Worm (Caenorhabditis elegans): ENCODE data around the gene C50D2.10.
"Not testable (repeated sequence)": the region's sequence is repeated elsewhere in the genome, so short reads cannot be mapped to it uniquely, and the experiment has no call there.

The C50D2.10 gene

ce11 chrII:98894-99293 is at the start of gene C50D2.10:
Gene C50D2.10 (plus strand): TSS chrII:99138.
- not testable (repeated sequence) for TF ChIP-seq nfya-1, hlh-15, syd-9 (tag; optimal IDR thresholded peaks at IDR 0.05)

ce11 chrII:50862-51261 is 48.1 kb upstream of the C50D2.10 start:
- TF ChIP-seq ttx-3 (tag; optimal IDR thresholded peaks at IDR 0.05) (no peak), ceh-31 (tag; optimal IDR thresholded peaks at IDR 0.05) (no peak), elt-2 (tag; optimal IDR thresholded peaks at IDR 0.05) (peak; percentile 4), hlh-13 (GFP tag; optimal IDR thresholded peaks at IDR 0.05) (no peak), ceh-9 (tag; optimal IDR thresholded peaks at IDR 0.05) (no peak)

- TF ChIP-seq elt-4 (tag; optimal IDR thresholded peaks at IDR 0.05) (no peak), gmeb-2 (tag; optimal IDR thresholded peaks at IDR 0.05) (no peak), dmd-4 (tag; optimal IDR thresholded peaks at IDR 0.05; ENCODE audit: borderline replicate concordance) (no peak), rnt-1 (tag; optimal IDR thresholded peaks at IDR 0.05) (no peak), hlh-8 (tag; optimal IDR thresholded peaks at IDR 0.05) (no peak)
Observed at ce11 chrII:51352-51751, 47.6 kb upstream of the C50D2.10 start, which contains the start of gene sptl-1. Gene sptl-1 (plus strand): TSS chrII:51652.

- peak; percentile 25 for TF ChIP-seq hlh-30 (tag; optimal IDR thresholded peaks at IDR 0.05; ENCODE audit: insufficient read depth)
- no peak for TF ChIP-seq pag-3 (tag; optimal IDR thresholded peaks at IDR 0.05; ENCODE audit: borderline replicate concordance)
- TF ChIP-seq ceh-6 (GFP tag; optimal IDR thresholded peaks at IDR 0.05) = no peak
- no peak for TF ChIP-seq ceh-34 (tag; optimal IDR thresholded peaks at IDR 0.05)
Observed at ce11 chrII:55204-55603, 43.7 kb upstream of the C50D2.10 start, which contains the start of gene tre-5. Gene tre-5 (minus strand): TSS chrII:55304.

- TF ChIP-seq madf-2 (tag; optimal IDR thresholded peaks at IDR 0.05) = no peak
- TF ChIP-seq nhr-11 (tag; optimal IDR thresholded peaks at IDR 0.05) = no peak
- TF ChIP-seq Y22D7AL.16 (tag; optimal IDR thresholded peaks at IDR 0.05) = no peak
- no peak for TF ChIP-seq syd-9 (tag; optimal IDR thresholded peaks at IDR 0.05)
- TF ChIP-seq ceh-48 (tag; optimal IDR thresholded peaks at IDR 0.05) = no peak
- TF ChIP-seq unc-42 (tag; optimal IDR thresholded peaks at IDR 0.05) = no peak
- TF ChIP-seq lim-6 (tag; optimal IDR thresholded peaks at IDR 0.05) = no peak
- no peak for TF ChIP-seq dmd-4 (tag; optimal IDR thresholded peaks at IDR 0.05; ENCODE audit: borderline replicate concordance)
- no peak for TF ChIP-seq ceh-14 (tag; optimal IDR thresholded peaks at IDR 0.05)
- TF ChIP-seq ceh-31 (tag; optimal IDR thresholded peaks at IDR 0.05) = no peak
- TF ChIP-seq ceh-19 (GFP tag; optimal IDR thresholded peaks at IDR 0.05) = no peak
- no peak for TF ChIP-seq F13H6.1 (tag; optimal IDR thresholded peaks at IDR 0.05)
- no peak for TF ChIP-seq gmeb-2 (tag; optimal IDR thresholded peaks at IDR 0.05)
- TF ChIP-seq rnt-1 (tag; optimal IDR thresholded peaks at IDR 0.05) = no peak
- TF ChIP-seq unc-3 (GFP tag; conservative IDR thresholded peaks at IDR 0.05) = no peak
- TF ChIP-seq unc-3 (tag; optimal IDR thresholded peaks at IDR 0.05) = no peak
- no peak for TF ChIP-seq nfya-1 (tag; optimal IDR thresholded peaks at IDR 0.05)
- TF ChIP-seq K02D7.2 (tag; optimal IDR thresholded peaks at IDR 0.05) = no peak
Observed at ce11 chrII:57370-57769, 41.6 kb upstream of the C50D2.10 start, which contains the start of gene ascc-1. Gene ascc-1 (plus strand): TSS chrII:57670.

ce11 chrII:57873-58272 is 41.1 kb upstream of the C50D2.10 start:
- TF ChIP-seq hlh-30 (tag; optimal IDR thresholded peaks at IDR 0.05; ENCODE audit: insufficient read depth) (no peak), ceh-22 (tag; optimal IDR thresholded peaks at IDR 0.05) (no peak), tbx-7 (tag; optimal IDR thresholded peaks at IDR 0.05) (no peak), eyg-1 (tag; optimal IDR thresholded peaks at IDR 0.05) (no peak), K02D7.2 (tag; optimal IDR thresholded peaks at IDR 0.05) (no peak), ceh-24 (tag; optimal IDR thresholded peaks at IDR 0.05) (no peak), fax-1 (tag; optimal IDR thresholded peaks at IDR 0.05) (no peak)

Measured in whole organism, late embryonic.